Worm (Caenorhabditis elegans) whole organism, L4 larva: Measurements from ENCODE around the gene sth-1.

Source experiments
- F49E8.2 ChIP-seq: sonication (generic microtip); optimal IDR thresholded peaks from 2 replicates; lab custom pipeline; 2016; ENCODE audit warnings: missing compliant biosample characterization, mild to moderate bottlenecking, missing genetic modification characterization, borderline replicate concordance
- Y75B8A.6 ChIP-seq: fragments of 200-800 bp; sonication (Bioruptor generic); IDR thresholded peaks from 2 replicates; pipeline ENCODE4 v1.3.6; 2022; ENCODE audit warnings: missing genetic modification reagents, missing genetic modification characterization, missing compliant biosample characterization
- ama-1 ChIP-seq: fragments of 150-350 bp; optimal IDR thresholded peaks from 2 replicates; lab custom pipeline; 2014; ENCODE audit warnings: inconsistent platforms, mixed read lengths
- ceh-44 ChIP-seq: fragments of 200-800 bp; sonication (Bioruptor generic); IDR thresholded peaks from 2 replicates; pipeline ENCODE4 v1.3.6; 2022; ENCODE audit warnings: missing genetic modification reagents, missing genetic modification characterization, missing compliant biosample characterization
- daf-12 ChIP-seq: fragments of 150-350 bp; optimal IDR thresholded peaks from 2 replicates; lab custom pipeline; 2014; ENCODE audit warnings: missing biosample characterization, missing genetic modification reagents, missing genetic modification characterization
- daf-19 ChIP-seq: fragments of 200-800 bp; sonication (Bioruptor generic); conservative IDR thresholded peaks from 2 replicates; pipeline ENCODE4 v1.3.6; 2022; ENCODE audit warnings: missing genetic modification characterization, missing compliant biosample characterization
- lin-13 ChIP-seq: fragments of 150-350 bp; optimal IDR thresholded peaks from 2 replicates; lab custom pipeline; 2014; ENCODE audit warnings: missing biosample characterization, missing genetic modification reagents, missing genetic modification characterization
- lin-15B ChIP-seq: fragments of 150-350 bp; sonication (generic microtip); optimal IDR thresholded peaks from 3 replicates; lab custom pipeline; 2014; ENCODE audit warnings: missing biosample characterization, missing genetic modification characterization
- nhr-102 ChIP-seq: sonication (generic microtip); optimal IDR thresholded peaks from 2 replicates; lab custom pipeline; 2016; ENCODE audit warnings: mild to moderate bottlenecking, missing genetic modification characterization, moderate library complexity, missing compliant biosample characterization
- nhr-11 ChIP-seq: fragments of 150-350 bp; optimal IDR thresholded peaks from 2 replicates; lab custom pipeline; 2014; ENCODE audit warnings: missing biosample characterization, missing genetic modification characterization
- nhr-76 ChIP-seq: fragments of 150-350 bp; optimal IDR thresholded peaks from 2 replicates; lab custom pipeline; 2014; ENCODE audit warnings: missing biosample characterization, missing genetic modification characterization
- nhr-77 ChIP-seq: fragments of 150-350 bp; optimal IDR thresholded peaks from 2 replicates; lab custom pipeline; 2014; ENCODE audit warnings: missing biosample characterization, missing genetic modification characterization
- zag-1 ChIP-seq: fragments of 150-350 bp; optimal IDR thresholded peaks from 2 replicates; lab custom pipeline; 2014; ENCODE audit warnings: missing biosample characterization, missing genetic modification characterization
- ztf-11 ChIP-seq: fragments of 150-350 bp; optimal IDR thresholded peaks from 2 replicates; lab custom pipeline; 2014; ENCODE audit warnings: missing biosample characterization, missing genetic modification characterization

ce11 chrV:8054130-8054529 is 2.2 kb downstream of the sth-1 start, which contains the start of gene ZC513.2:
- TF ChIP-seq nhr-76 = no peak
- TF ChIP-seq Y75B8A.6 (GFP tag; lab: Robert Waterston, UW) = no peak
- no peak for TF ChIP-seq ztf-11 (tag; lab: Kevin White, UChicago)
- no peak for TF ChIP-seq nhr-77
- TF ChIP-seq lin-13 (GFP tag; lab: Kevin White, UChicago) = no peak
- no peak for TF ChIP-seq lin-15B (tag; lab: Kevin White, UChicago)
- TF ChIP-seq F49E8.2 (tag; lab: Kevin White, UChicago) = no peak
- no peak for TF ChIP-seq nhr-11 (tag; lab: Kevin White, UChicago)
- no peak for TF ChIP-seq daf-12 (tag; lab: Kevin White, UChicago)
- TF ChIP-seq daf-19 (GFP tag; lab: Robert Waterston, UW) = no peak
- no peak for TF ChIP-seq ceh-44
- TF ChIP-seq nhr-102 = no peak
- TF ChIP-seq zag-1 (tag; lab: Kevin White, UChicago) = no peak
- no peak for TF ChIP-seq ama-1
